Worm (Caenorhabditis elegans) whole organism, L2 larva: Measurements from ENCODE around the gene sly-1.

Source experiments
- ZK546.5 ChIP-seq: sonication (generic microtip); optimal IDR thresholded peaks from 2 replicates; lab custom pipeline; 2017; ENCODE audit warnings: missing biosample characterization, missing genetic modification characterization
- aly-2 ChIP-seq: fragments of 150-350 bp; optimal IDR thresholded peaks from 2 replicates; lab custom pipeline; 2014; ENCODE audit warnings: missing biosample characterization, missing genetic modification characterization
- ama-1 ChIP-seq: fragments of 150-350 bp; optimal IDR thresholded peaks from 2 replicates; lab custom pipeline; 2018; ENCODE audit warnings: inconsistent platforms
- blmp-1 ChIP-seq: sonication (generic microtip); optimal IDR thresholded peaks from 2 replicates; lab custom pipeline; 2017; ENCODE audit warnings: missing genetic modification characterization, mild to moderate bottlenecking, missing compliant biosample characterization, antibody characterized with exemption, moderate library complexity; ENCODE audit not compliant: insufficient read depth
- lsy-2 ChIP-seq, 2 experiments: fragments of 150-350 bp in 1 of 2; sonication (generic microtip) in 1 of 2; optimal IDR thresholded peaks; 2 replicates each; lab custom pipeline; 2014 to 2017; ENCODE audit warnings: missing biosample characterization in 2 of 2, missing genetic modification characterization in 2 of 2
- nhr-10 ChIP-seq: sonication (generic microtip); optimal IDR thresholded peaks from 2 replicates; lab custom pipeline; 2017; ENCODE audit warnings: missing biosample characterization, missing genetic modification characterization
- nhr-12 ChIP-seq: fragments of 150-350 bp; optimal IDR thresholded peaks from 2 replicates; lab custom pipeline; 2014; ENCODE audit warnings: missing biosample characterization, missing genetic modification characterization
- nhr-23 ChIP-seq: fragments of 150-350 bp; optimal IDR thresholded peaks from 2 replicates; lab custom pipeline; 2014; ENCODE audit warnings: missing biosample characterization, missing genetic modification reagents, missing genetic modification characterization
- sem-4 ChIP-seq: fragments of 150-350 bp; optimal IDR thresholded peaks from 2 replicates; lab custom pipeline; 2014; ENCODE audit warnings: missing biosample characterization, missing genetic modification reagents, missing genetic modification characterization
- skn-1 ChIP-seq: sonication (generic microtip); optimal IDR thresholded peaks from 2 replicates; lab custom pipeline; 2017; ENCODE audit warnings: missing biosample characterization, missing genetic modification characterization
- ztf-11 ChIP-seq: sonication (generic microtip); optimal IDR thresholded peaks from 2 replicates; lab custom pipeline; 2017; ENCODE audit warnings: missing biosample characterization, missing genetic modification characterization

ce11 chrIII:10525927-10526326 lies 19.1 kb downstream of the sly-1 start:
- TF ChIP-seq aly-2 (no peak), skn-1 (tag; lab: Kevin White, UChicago) (no peak), lsy-2 (tag; optimal IDR thresholded peaks at IDR 0.05; lab: Kevin White, UChicago) (peak in 1 of 2 experiments; percentile 45), blmp-1 (no peak), nhr-10 (tag; lab: Kevin White, UChicago) (no peak), ztf-11 (tag; lab: Kevin White, UChicago) (no peak), sem-4 (tag; lab: Kevin White, UChicago) (no peak), nhr-12 (no peak), ama-1 (no peak), nhr-23 (tag; lab: Kevin White, UChicago) (no peak), ZK546.5 (tag; lab: Kevin White, UChicago) (no peak)
